Worm (Caenorhabditis elegans) whole organism, young adult: ENCODE data around the gene F46G10.1.

Experiments
- B0019.2 ChIP-seq: fragments of 200-800 bp; sonication (Bioruptor generic); conservative IDR thresholded peaks from 2 replicates; pipeline ENCODE4 v1.3.6; 2022; ENCODE audit warnings: missing genetic modification reagents, missing genetic modification characterization, missing compliant biosample characterization
- B0261.1 ChIP-seq: sonication (generic microtip); optimal IDR thresholded peaks from 2 replicates; lab custom pipeline; 2016; ENCODE audit warnings: mild to moderate bottlenecking, missing genetic modification characterization, moderate library complexity, missing compliant biosample characterization
- F22D6.2 ChIP-seq: sonication (generic microtip); optimal IDR thresholded peaks from 2 replicates; lab custom pipeline; 2016; ENCODE audit warnings: mild to moderate bottlenecking, missing genetic modification characterization, missing compliant biosample characterization
- F23B12.7 ChIP-seq: sonication (generic microtip); optimal IDR thresholded peaks from 2 replicates; lab custom pipeline; 2017; ENCODE audit warnings: missing genetic modification characterization, mild to moderate bottlenecking, missing compliant biosample characterization, antibody characterized with exemption, moderate library complexity; ENCODE audit not compliant: insufficient read depth
- F33H1.4 ChIP-seq: fragments of 200-800 bp; sonication (Bioruptor generic); IDR thresholded peaks from 2 replicates; pipeline ENCODE4 v1.3.6; 2022; ENCODE audit warnings: missing genetic modification reagents, missing genetic modification characterization, missing compliant biosample characterization
- F49E8.2 ChIP-seq: sonication (generic microtip); optimal IDR thresholded peaks from 3 replicates; lab custom pipeline; 2017; ENCODE audit warnings: missing genetic modification characterization, mild to moderate bottlenecking, missing compliant biosample characterization, antibody characterized with exemption, moderate library complexity; ENCODE audit not compliant: insufficient read depth
- F57C9.4 ChIP-seq: sonication (generic microtip); optimal IDR thresholded peaks from 2 replicates; lab custom pipeline; 2017; ENCODE audit warnings: mild to moderate bottlenecking, missing genetic modification characterization, missing compliant biosample characterization
- K11D2.4 ChIP-seq: fragments of 200-800 bp; sonication (Bioruptor generic); IDR thresholded peaks from 2 replicates; pipeline ENCODE4 v1.3.6; 2022; ENCODE audit warnings: missing genetic modification reagents, missing genetic modification characterization, missing compliant biosample characterization
- K12H6.12 ChIP-seq: fragments of 200-800 bp; sonication (Bioruptor generic); optimal IDR thresholded peaks from 2 replicates; lab custom pipeline; 2018; ENCODE audit warnings: mild to moderate bottlenecking, missing genetic modification characterization, missing compliant biosample characterization
- T26A5.8 ChIP-seq: sonication (generic microtip); optimal IDR thresholded peaks from 2 replicates; lab custom pipeline; 2016; ENCODE audit warnings: missing genetic modification characterization, missing compliant biosample characterization
- Y56A3A.18 ChIP-seq: fragments of 200-800 bp; sonication (Bioruptor generic); IDR thresholded peaks from 2 replicates; pipeline ENCODE4 v1.3.6; 2022; ENCODE audit warnings: missing genetic modification reagents, missing genetic modification characterization, missing compliant biosample characterization
- Y67H2A.10 ChIP-seq: fragments of 200-800 bp; sonication (Bioruptor generic); conservative IDR thresholded peaks from 2 replicates; pipeline ENCODE4 v1.3.6; 2022; ENCODE audit warnings: missing genetic modification reagents, missing genetic modification characterization, missing compliant biosample characterization
- akir-1 ChIP-seq: fragments of 200-800 bp; sonication (Bioruptor generic); optimal IDR thresholded peaks from 2 replicates; lab custom pipeline; 2018; ENCODE audit warnings: mild to moderate bottlenecking, missing genetic modification characterization, moderate library complexity, missing compliant biosample characterization
- aptf-3 ChIP-seq: fragments of 200-800 bp; sonication (Bioruptor generic); IDR thresholded peaks from 2 replicates; pipeline ENCODE4 v1.3.6; 2022; ENCODE audit warnings: missing genetic modification characterization, missing compliant biosample characterization
- atf-7 ChIP-seq: sonication (generic microtip); optimal IDR thresholded peaks from 2 replicates; lab custom pipeline; 2017; ENCODE audit warnings: mild to moderate bottlenecking, missing genetic modification characterization, missing compliant biosample characterization
- attf-3 ChIP-seq: fragments of 200-800 bp; sonication (Bioruptor generic); conservative IDR thresholded peaks from 2 replicates; pipeline ENCODE4 v1.3.6; 2022; ENCODE audit warnings: missing genetic modification reagents, missing genetic modification characterization, missing compliant biosample characterization
- bed-2 ChIP-seq: fragments of 200-800 bp; sonication (Bioruptor generic); IDR thresholded peaks from 2 replicates; pipeline ENCODE4 v1.3.6; 2022; ENCODE audit warnings: missing genetic modification reagents, missing genetic modification characterization, missing compliant biosample characterization
- cebp-2 ChIP-seq: fragments of 200-800 bp; sonication (Bioruptor generic); IDR thresholded peaks from 2 replicates; pipeline ENCODE4 v1.3.6; 2022; ENCODE audit warnings: missing genetic modification characterization, missing compliant biosample characterization
- ceh-100 ChIP-seq: fragments of 200-800 bp; sonication (Bioruptor generic); IDR thresholded peaks from 2 replicates; pipeline ENCODE4 v1.3.6; 2022; ENCODE audit warnings: missing genetic modification reagents, missing genetic modification characterization, missing compliant biosample characterization
- ceh-40 ChIP-seq: fragments of 200-800 bp; sonication (Bioruptor generic); IDR thresholded peaks from 2 replicates; pipeline ENCODE4 v1.3.6; 2022; ENCODE audit warnings: missing genetic modification characterization, missing compliant biosample characterization
- die-1 ChIP-seq: sonication (generic microtip); optimal IDR thresholded peaks from 2 replicates; lab custom pipeline; 2016; ENCODE audit warnings: missing genotype, mild to moderate bottlenecking, missing genetic modification characterization, missing compliant biosample characterization
- dox-1 ChIP-seq: fragments of 200-800 bp; sonication (Bioruptor generic); IDR thresholded peaks from 2 replicates; pipeline ENCODE4 v1.3.6; 2022; ENCODE audit warnings: missing genetic modification reagents, missing genetic modification characterization, missing compliant biosample characterization
- dpl-1 ChIP-seq: fragments of 150-350 bp; optimal IDR thresholded peaks from 2 replicates; lab custom pipeline; 2014; ENCODE audit warnings: missing biosample characterization, missing genetic modification reagents, missing genetic modification characterization
- ets-4 ChIP-seq: fragments of 200-800 bp; sonication (Bioruptor generic); optimal IDR thresholded peaks from 2 replicates; lab custom pipeline; 2018; ENCODE audit warnings: mild to moderate bottlenecking, missing genetic modification characterization, missing compliant biosample characterization
- gei-17 ChIP-seq: fragments of 200-800 bp; sonication (Bioruptor generic); optimal IDR thresholded peaks from 2 replicates; lab custom pipeline; 2018; ENCODE audit warnings: mild to moderate bottlenecking, missing genetic modification characterization, missing compliant biosample characterization
- hmg-1.2 ChIP-seq: fragments of 200-800 bp; sonication (Bioruptor generic); IDR thresholded peaks from 2 replicates; pipeline ENCODE4 v1.3.6; 2022; ENCODE audit warnings: missing genetic modification reagents, missing genetic modification characterization, missing compliant biosample characterization
- lag-1 ChIP-seq: fragments of 200-800 bp; sonication (Bioruptor generic); IDR thresholded peaks from 2 replicates; pipeline ENCODE4 v1.3.6; 2022; ENCODE audit warnings: missing genetic modification reagents, missing genetic modification characterization, missing compliant biosample characterization
- let-526 ChIP-seq: fragments of 200-800 bp; sonication (Bioruptor generic); IDR thresholded peaks from 2 replicates; pipeline ENCODE4 v1.3.6; 2022; ENCODE audit warnings: missing genetic modification reagents, missing genetic modification characterization, missing compliant biosample characterization
- lin-35 ChIP-seq, 3 experiments: fragments of 150-350 bp in 2 of 3; sonication (generic microtip) in 1 of 3; optimal IDR thresholded peaks; 2 replicates each; lab custom pipeline; 2014 to 2018; ENCODE audit warnings: missing biosample characterization in 3 of 3, missing genetic modification characterization in 3 of 3, missing genetic modification reagents in 3 of 3
- lin-40 ChIP-seq: sonication (generic microtip); optimal IDR thresholded peaks from 2 replicates; lab custom pipeline; 2016; ENCODE audit warnings: missing genetic modification characterization, mild to moderate bottlenecking, missing compliant biosample characterization, missing genotype, missing genetic modification reagents
- lir-1 ChIP-seq: fragments of 200-800 bp; sonication (Bioruptor generic); conservative IDR thresholded peaks from 2 replicates; pipeline ENCODE4 v1.3.6; 2022; ENCODE audit warnings: missing genetic modification reagents, missing genetic modification characterization, missing compliant biosample characterization
- lsl-1 ChIP-seq: fragments of 200-800 bp; sonication (Bioruptor generic); optimal IDR thresholded peaks from 2 replicates; lab custom pipeline; 2018; ENCODE audit warnings: mild to moderate bottlenecking, missing genetic modification characterization, moderate library complexity, missing compliant biosample characterization
- madf-10 ChIP-seq: sonication (generic microtip); optimal IDR thresholded peaks from 2 replicates; lab custom pipeline; 2016; ENCODE audit warnings: mild to moderate bottlenecking, missing genetic modification characterization, missing compliant biosample characterization
- nfya-1 ChIP-seq: sonication (generic microtip); optimal IDR thresholded peaks from 2 replicates; lab custom pipeline; 2017; ENCODE audit warnings: antibody characterized with exemption, missing compliant biosample characterization, missing genetic modification characterization, borderline replicate concordance; ENCODE audit not compliant: insufficient read depth
- nfya-2 ChIP-seq: fragments of 200-800 bp; sonication (Bioruptor generic); IDR thresholded peaks from 2 replicates; pipeline ENCODE4 v1.3.6; 2022; ENCODE audit warnings: missing genetic modification reagents, missing genetic modification characterization, missing compliant biosample characterization
- nhr-80 ChIP-seq: sonication (generic microtip); optimal IDR thresholded peaks from 2 replicates; lab custom pipeline; 2016; ENCODE audit warnings: missing genetic modification characterization, missing compliant biosample characterization
- nhr-90 ChIP-seq: sonication (generic microtip); optimal IDR thresholded peaks from 2 replicates; lab custom pipeline; 2016; ENCODE audit warnings: missing genotype, mild to moderate bottlenecking, missing genetic modification characterization, missing compliant biosample characterization
- pbrm-1 ChIP-seq: fragments of 200-800 bp; sonication (Bioruptor generic); IDR thresholded peaks from 2 replicates; pipeline ENCODE4 v1.3.6; 2022; ENCODE audit warnings: missing genetic modification reagents, missing genetic modification characterization, missing compliant biosample characterization
- rec-8 ChIP-seq, 2 experiments: sonication (generic microtip); optimal IDR thresholded peaks; 2 replicates each; lab custom pipeline; 2016; ENCODE audit warnings: mild to moderate bottlenecking in 2 of 2, missing genetic modification characterization in 2 of 2, missing genetic modification reagents in 2 of 2, missing genotype in 2 of 2, missing biosample characterization in 1 of 2, missing compliant biosample characterization in 1 of 2, moderate library complexity in 1 of 2
- sea-2 ChIP-seq: fragments of 200-800 bp; sonication (Bioruptor generic); IDR thresholded peaks from 2 replicates; pipeline ENCODE4 v1.3.6; 2022; ENCODE audit warnings: missing genetic modification characterization, missing compliant biosample characterization
- snpc-1.1 ChIP-seq: sonication (generic microtip); optimal IDR thresholded peaks from 2 replicates; lab custom pipeline; 2017; ENCODE audit warnings: missing genetic modification characterization, mild to moderate bottlenecking, missing compliant biosample characterization, antibody characterized with exemption, moderate library complexity, missing genotype, missing genetic modification reagents; ENCODE audit not compliant: insufficient read depth
- snpc-4 ChIP-seq, 5 experiments: fragments of 150-350 bp in 1 of 5; sonication (generic microtip) in 4 of 5; optimal IDR thresholded peaks; 2 replicates each; lab custom pipeline; 2014 to 2018; ENCODE audit warnings: missing genetic modification characterization in 5 of 5, missing biosample characterization in 3 of 5, antibody characterized with exemption in 2 of 5, mild to moderate bottlenecking in 2 of 5, missing compliant biosample characterization in 2 of 5, missing genotype in 2 of 5, moderate library complexity in 2 of 5, missing genetic modification reagents in 1 of 5
- somi-1 ChIP-seq: fragments of 200-800 bp; sonication (Bioruptor generic); optimal IDR thresholded peaks from 2 replicates; lab custom pipeline; 2018; ENCODE audit warnings: mild to moderate bottlenecking, missing genetic modification characterization, missing compliant biosample characterization
- sptf-2 ChIP-seq: fragments of 200-800 bp; sonication (Bioruptor generic); optimal IDR thresholded peaks from 2 replicates; lab custom pipeline; 2018; ENCODE audit warnings: mild to moderate bottlenecking, missing genetic modification characterization, missing compliant biosample characterization
- tbx-9 ChIP-seq: sonication (generic microtip); optimal IDR thresholded peaks from 2 replicates; lab custom pipeline; 2016; ENCODE audit warnings: borderline replicate concordance, missing genetic modification characterization, inconsistent platforms, missing compliant biosample characterization
- ztf-22 ChIP-seq: fragments of 200-800 bp; sonication (Bioruptor generic); optimal IDR thresholded peaks from 2 replicates; lab custom pipeline; 2018; ENCODE audit warnings: mild to moderate bottlenecking, missing genetic modification characterization, moderate library complexity, missing compliant biosample characterization

F46G10.1 gene

ce11 chrX:13356469-13356868 is 44.9 kb upstream of the F46G10.1 start (continued):
- TF ChIP-seq Y67H2A.10 (GFP tag; lab: Robert Waterston, UW) (no peak), F57C9.4 (tag; lab: Kevin White, UChicago) (no peak), hmg-1.2 (GFP tag; lab: Robert Waterston, UW) (no peak), die-1 (tag; lab: Kevin White, UChicago) (peak; percentile 75), B0019.2 (GFP tag; lab: Robert Waterston, UW) (no peak), K11D2.4 (GFP tag; lab: Robert Waterston, UW) (peak; percentile 68), rec-8 (tag; optimal IDR thresholded peaks at IDR 0.05; lab: Kevin White, UChicago) (no peak), akir-1 (GFP tag; lab: Kevin White, UChicago) (no peak), lag-1 (GFP tag; lab: Robert Waterston, UW) (no peak), dpl-1 (no peak), sptf-2 (GFP tag; lab: Kevin White, UChicago) (no peak), Y56A3A.18 (0 out of 2 replicates have a peak, but pooled peaks have one; percentile 28), lsl-1 (GFP tag; lab: Kevin White, UChicago) (no peak), T26A5.8 (no peak), attf-3 (GFP tag; lab: Robert Waterston, UW) (no peak), ztf-22 (GFP tag; lab: Kevin White, UChicago) (peak; percentile 53), ceh-40 (no peak; the same call in 1 of the 2 replicates), pbrm-1 (GFP tag; lab: Robert Waterston, UW) (no peak), tbx-9 (no peak), dox-1 (GFP tag; lab: Robert Waterston, UW) (peak; percentile 47), lin-35 (GFP tag; optimal IDR thresholded peaks at IDR 0.05; lab: Kevin White, UChicago) (no peak), cebp-2 (GFP tag; lab: Robert Waterston, UW) (no peak), somi-1 (peak; percentile 90), bed-2 (no peak), snpc-4 (GFP tag; optimal IDR thresholded peaks at IDR 0.05; lab: Kevin White, UChicago) (no peak), snpc-4 (tag; optimal IDR thresholded peaks at IDR 0.05; lab: Kevin White, UChicago) (peak in 1 of 4 experiments; percentile 28), nfya-1 (tag; lab: Kevin White, UChicago) (no peak), atf-7 (tag; lab: Kevin White, UChicago) (peak; percentile 71), nfya-2 (no peak), let-526 (GFP tag; lab: Robert Waterston, UW) (no peak), F49E8.2 (tag; lab: Kevin White, UChicago) (no peak), F33H1.4 (no peak), ets-4 (GFP tag; lab: Kevin White, UChicago) (no peak), madf-10 (no peak), sea-2 (GFP tag; lab: Robert Waterston, UW) (no peak), F22D6.2 (tag; lab: Kevin White, UChicago) (peak; percentile 70), ceh-100 (GFP tag; lab: Robert Waterston, UW) (no peak), F23B12.7 (no peak), nhr-90 (peak; percentile 38), lir-1 (GFP tag; lab: Robert Waterston, UW) (no peak), aptf-3 (GFP tag; lab: Robert Waterston, UW) (no peak), lin-40 (tag; lab: Kevin White, UChicago) (peak; percentile 83), B0261.1 (tag; lab: Kevin White, UChicago) (no peak), nhr-80 (peak; percentile 89), K12H6.12 (no peak), gei-17 (GFP tag; lab: Kevin White, UChicago) (peak; percentile 9), snpc-1.1 (tag; lab: Kevin White, UChicago) (no peak)
